Worm (Caenorhabditis elegans) whole organism, L2 larva: Measurements from ENCODE around the gene C14A6.8.

ENCODE experiments used
- F13H6.1 ChIP-seq: sonication (generic microtip); optimal IDR thresholded peaks from 2 replicates; lab custom pipeline; 2016; ENCODE audit warnings: missing genetic modification characterization, missing compliant biosample characterization
- aly-2 ChIP-seq: fragments of 150-350 bp; optimal IDR thresholded peaks from 2 replicates; lab custom pipeline; 2014; ENCODE audit warnings: missing biosample characterization, missing genetic modification characterization
- ama-1 ChIP-seq: fragments of 150-350 bp; optimal IDR thresholded peaks from 2 replicates; lab custom pipeline; 2018; ENCODE audit warnings: inconsistent platforms
- ceh-82 ChIP-seq: fragments of 150-350 bp; optimal IDR thresholded peaks from 2 replicates; lab custom pipeline; 2014; ENCODE audit warnings: missing biosample characterization, missing genetic modification characterization
- nhr-21 ChIP-seq: fragments of 150-350 bp; optimal IDR thresholded peaks from 2 replicates; lab custom pipeline; 2014; ENCODE audit warnings: missing biosample characterization, missing genetic modification characterization
- nhr-77 ChIP-seq: fragments of 150-350 bp; optimal IDR thresholded peaks from 2 replicates; lab custom pipeline; 2014; ENCODE audit warnings: missing biosample characterization, missing genetic modification characterization
- skn-1 ChIP-seq: sonication (generic microtip); optimal IDR thresholded peaks from 2 replicates; lab custom pipeline; 2017; ENCODE audit warnings: missing biosample characterization, missing genetic modification characterization
- unc-55 ChIP-seq: fragments of 150-350 bp; sonication (generic microtip); optimal IDR thresholded peaks from 3 replicates; lab custom pipeline; 2014; ENCODE audit warnings: missing biosample characterization, missing genetic modification reagents, missing genetic modification characterization
- ztf-11 ChIP-seq: sonication (generic microtip); optimal IDR thresholded peaks from 2 replicates; lab custom pipeline; 2017; ENCODE audit warnings: missing biosample characterization, missing genetic modification characterization
- ztf-4 ChIP-seq: fragments of 150-350 bp; optimal IDR thresholded peaks from 2 replicates; lab custom pipeline; 2014; ENCODE audit warnings: missing biosample characterization, missing genetic modification characterization

DNA sequence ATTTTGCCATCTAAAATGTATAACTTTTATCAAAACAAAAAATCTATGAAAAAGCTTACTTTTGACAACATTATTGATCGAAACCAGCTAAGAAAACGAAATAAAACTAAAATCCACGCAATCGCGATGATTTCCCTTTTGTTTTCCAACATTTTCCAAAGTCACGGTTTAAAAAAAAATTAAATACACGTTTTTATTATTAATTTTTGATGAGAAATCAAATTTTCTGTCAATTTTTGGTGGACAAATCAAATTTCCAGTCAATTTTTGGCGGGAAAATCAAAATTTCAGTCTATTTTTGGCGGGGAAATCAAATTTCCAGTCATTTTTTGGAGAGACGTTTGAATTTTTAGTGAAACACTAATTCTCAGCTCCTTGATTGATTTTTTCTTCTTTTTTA is 6.7 kb downstream of the C14A6.8 start, which contains the start of gene C14A6.5:
- TF ChIP-seq ztf-4 (tag; lab: Kevin White, UChicago): no peak
- TF ChIP-seq skn-1: no peak
- TF ChIP-seq aly-2 (tag; lab: Kevin White, UChicago): no peak
- TF ChIP-seq ama-1 (lab: Kevin White, UChicago): no peak
- no peak for TF ChIP-seq F13H6.1
- TF ChIP-seq ztf-11: no peak
- no peak for TF ChIP-seq unc-55
- no peak for TF ChIP-seq nhr-77 (tag; lab: Kevin White, UChicago)
- no peak for TF ChIP-seq nhr-21 (tag; lab: Kevin White, UChicago)
- no peak for TF ChIP-seq ceh-82 (tag; lab: Kevin White, UChicago)
